Worm (Caenorhabditis elegans) whole organism, L1 larva: ENCODE results near the gene fbxa-22.

ENCODE experiments used
- isw-1 ChIP-seq: fragments of 200-800 bp; sonication (Bioruptor generic); IDR thresholded peaks from 2 replicates; pipeline ENCODE4 v1.3.6; 2022; ENCODE audit warnings: missing genetic modification characterization, missing compliant biosample characterization
- sptf-1 ChIP-seq: fragments of 150-350 bp; optimal IDR thresholded peaks from 2 replicates; lab custom pipeline; 2014; ENCODE audit warnings: missing biosample characterization, missing genetic modification characterization
- unc-62 ChIP-seq: fragments of 150-350 bp; optimal IDR thresholded peaks from 2 replicates; lab custom pipeline; 2014; ENCODE audit warnings: missing biosample characterization, missing genetic modification reagents, missing genetic modification characterization

ce11 chrIII:900134-900533 lies 38.5 kb upstream of the fbxa-22 start:
- TF ChIP-seq unc-62 (GFP tag; lab: Kevin White, UChicago) = no peak
- TF ChIP-seq isw-1 (GFP tag; lab: Robert Waterston, UW) = no peak
- TF ChIP-seq sptf-1 = no peak
